Worm (Caenorhabditis elegans) whole organism, L4/young adult: ENCODE measurements around the gene B0393.5.

Source experiments
- W03F9.2 ChIP-seq: fragments of 150-350 bp; optimal IDR thresholded peaks from 2 replicates; lab custom pipeline; 2014; ENCODE audit warnings: missing biosample characterization, missing genetic modification characterization
- him-1 ChIP-seq: sonication (generic microtip); optimal IDR thresholded peaks from 2 replicates; lab custom pipeline; 2016; ENCODE audit warnings: missing genotype, missing genetic modification reagents, missing genetic modification characterization, missing compliant biosample characterization

DNA sequence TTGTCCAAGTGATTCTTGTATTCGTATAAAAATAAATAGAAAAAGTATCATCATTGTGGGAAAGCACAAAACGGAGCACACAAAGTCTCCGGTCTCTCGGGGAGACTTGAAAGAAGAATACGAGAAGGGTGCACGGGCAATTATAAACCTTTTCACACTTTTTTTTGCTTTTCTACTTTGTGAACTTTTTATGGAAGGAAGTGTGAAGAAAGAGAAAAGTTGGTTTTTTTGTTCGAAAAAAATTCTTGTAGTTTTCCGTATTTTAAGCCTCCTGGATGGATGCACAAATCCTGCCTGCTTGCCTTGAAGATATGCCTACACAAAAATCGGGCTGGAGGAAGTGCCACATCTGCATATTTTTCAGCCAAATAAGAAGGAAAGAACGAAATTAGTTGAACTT, 12.4 kb downstream of the B0393.5 start, which contains the start of gene B0393.7:
- TF ChIP-seq him-1 (tag; lab: Kevin White, UChicago) (no peak), W03F9.2 (tag; lab: Kevin White, UChicago) (no peak)
